Fruit fly (Drosophila melanogaster) Kc167 (cell line): ENCODE results near the gene CG44040.

ENCODE experiments used
- Sin3A ChIP-seq: fragments of >200 bp; optimal IDR thresholded peaks from 2 replicates; lab custom pipeline; 2018; ENCODE audit warnings: missing external identifiers
- h ChIP-seq: fragments of >200 bp; optimal IDR thresholded peaks from 3 replicates; lab custom pipeline; 2018; ENCODE audit warnings: missing external identifiers
- insv ChIP-seq: fragments of >200 bp; optimal IDR thresholded peaks from 3 replicates; lab custom pipeline; 2018; ENCODE audit warnings: missing external identifiers
- psq ChIP-seq: fragments of >200 bp; optimal IDR thresholded peaks from 2 replicates; lab custom pipeline; 2017; ENCODE audit warnings: missing external identifiers
- ttk ChIP-seq: sonication (Bioruptor generic); optimal IDR thresholded peaks from 2 replicates; lab custom pipeline; 2017; ENCODE audit warnings: missing external identifiers

- TF ChIP-seq Sin3A (no peak), insv (lab: Kevin White, UChicago) (no peak), h (no peak), psq (no peak), ttk (lab: Kevin White, UChicago) (no peak)
Observed at dm6 chr3R:15292241-15293004, 27.8 kb upstream of the CG44040 start.
